Worm (Caenorhabditis elegans) whole organism, L1 larva: ENCODE measurements around the gene K06B4.4.

Experiments
- C16A3.4 ChIP-seq: fragments of 150-350 bp; optimal IDR thresholded peaks from 2 replicates; lab custom pipeline; 2014; ENCODE audit warnings: missing biosample characterization, missing genetic modification characterization
- Y116A8C.19 ChIP-seq: sonication (generic microtip); optimal IDR thresholded peaks from 2 replicates; lab custom pipeline; 2016; ENCODE audit warnings: missing compliant biosample characterization, missing genetic modification characterization, borderline replicate concordance
- aha-1 ChIP-seq: fragments of 150-350 bp; optimal IDR thresholded peaks from 2 replicates; lab custom pipeline; 2014; ENCODE audit warnings: missing biosample characterization, missing genetic modification characterization
- ces-1 ChIP-seq: fragments of 150-350 bp; optimal IDR thresholded peaks from 2 replicates; lab custom pipeline; 2014; ENCODE audit warnings: missing biosample characterization, missing genetic modification reagents, missing genetic modification characterization
- dsc-1 ChIP-seq: sonication (generic microtip); optimal IDR thresholded peaks from 2 replicates; lab custom pipeline; 2016; ENCODE audit warnings: mild to moderate bottlenecking, missing genetic modification characterization, missing compliant biosample characterization
- efl-3 ChIP-seq: fragments of 200-800 bp; sonication (Bioruptor generic); optimal IDR thresholded peaks from 2 replicates; lab custom pipeline; 2018; ENCODE audit warnings: mild to moderate bottlenecking, missing genetic modification characterization, missing compliant biosample characterization
- grh-1 ChIP-seq: fragments of 200-800 bp; sonication (Bioruptor generic); IDR thresholded peaks from 2 replicates; pipeline ENCODE4 v1.3.6; 2022; ENCODE audit warnings: missing genetic modification reagents, missing genetic modification characterization, missing compliant biosample characterization
- lin-13 ChIP-seq: fragments of 150-350 bp; optimal IDR thresholded peaks from 2 replicates; lab custom pipeline; 2014; ENCODE audit warnings: missing biosample characterization, missing genetic modification reagents, missing genetic modification characterization
- lsy-2 ChIP-seq, 2 experiments: fragments of 150-350 bp; optimal IDR thresholded peaks; 2 replicates each; lab custom pipeline; 2014; ENCODE audit warnings: missing biosample characterization in 2 of 2, missing genetic modification characterization in 2 of 2
- mep-1 ChIP-seq: fragments of 150-350 bp; optimal IDR thresholded peaks from 2 replicates; lab custom pipeline; 2014; ENCODE audit warnings: missing biosample characterization, missing genetic modification characterization
- nhr-11 ChIP-seq: fragments of 150-350 bp; optimal IDR thresholded peaks from 2 replicates; lab custom pipeline; 2014; ENCODE audit warnings: missing biosample characterization, missing genetic modification characterization
- nhr-12 ChIP-seq: sonication (generic microtip); optimal IDR thresholded peaks from 2 replicates; lab custom pipeline; 2017; ENCODE audit warnings: missing biosample characterization, missing genetic modification characterization
- nhr-20 ChIP-seq: sonication (generic microtip); optimal IDR thresholded peaks from 2 replicates; lab custom pipeline; 2016; ENCODE audit warnings: mild to moderate bottlenecking, missing genetic modification characterization, missing compliant biosample characterization
- nhr-237 ChIP-seq: fragments of 150-350 bp; optimal IDR thresholded peaks from 2 replicates; lab custom pipeline; 2014; ENCODE audit warnings: missing biosample characterization, missing genetic modification characterization
- nhr-76 ChIP-seq: sonication (generic microtip); optimal IDR thresholded peaks from 2 replicates; lab custom pipeline; 2017; ENCODE audit warnings: missing biosample characterization, missing genetic modification characterization
- nhr-85 ChIP-seq: sonication (generic microtip); peaks from one replicate; lab custom pipeline; 2016; ENCODE audit warnings: missing genetic modification characterization, inconsistent platforms, missing compliant biosample characterization
- sup-37 ChIP-seq: fragments of 200-800 bp; sonication (Bioruptor generic); optimal IDR thresholded peaks from 2 replicates; lab custom pipeline; 2018; ENCODE audit warnings: mild to moderate bottlenecking, missing genetic modification characterization, missing compliant biosample characterization
- tbx-2 ChIP-seq: sonication (generic microtip); optimal IDR thresholded peaks from 2 replicates; lab custom pipeline; 2016; ENCODE audit warnings: missing genetic modification characterization, missing compliant biosample characterization
- tlp-1 ChIP-seq: fragments of 150-350 bp; optimal IDR thresholded peaks from 2 replicates; lab custom pipeline; 2014; ENCODE audit warnings: missing biosample characterization, missing genetic modification characterization
- unc-98 ChIP-seq: fragments of 200-800 bp; sonication (Bioruptor generic); IDR thresholded peaks from 2 replicates; pipeline ENCODE4 v1.3.6; 2022; ENCODE audit warnings: missing genetic modification characterization, missing compliant biosample characterization
- xbp-1 ChIP-seq: sonication (generic microtip); optimal IDR thresholded peaks from 2 replicates; lab custom pipeline; 2016; ENCODE audit warnings: missing genetic modification characterization, missing compliant biosample characterization
- zag-1 ChIP-seq: fragments of 150-350 bp; optimal IDR thresholded peaks from 2 replicates; lab custom pipeline; 2014; ENCODE audit warnings: missing biosample characterization, missing genetic modification characterization
- ztf-11 ChIP-seq, 2 experiments: sonication (generic microtip); optimal IDR thresholded peaks; 2 replicates each; lab custom pipeline; 2016 to 2017; ENCODE audit warnings: missing genetic modification characterization in 2 of 2, missing biosample characterization in 1 of 2, missing compliant biosample characterization in 1 of 2

The K06B4.4 gene

DNA sequence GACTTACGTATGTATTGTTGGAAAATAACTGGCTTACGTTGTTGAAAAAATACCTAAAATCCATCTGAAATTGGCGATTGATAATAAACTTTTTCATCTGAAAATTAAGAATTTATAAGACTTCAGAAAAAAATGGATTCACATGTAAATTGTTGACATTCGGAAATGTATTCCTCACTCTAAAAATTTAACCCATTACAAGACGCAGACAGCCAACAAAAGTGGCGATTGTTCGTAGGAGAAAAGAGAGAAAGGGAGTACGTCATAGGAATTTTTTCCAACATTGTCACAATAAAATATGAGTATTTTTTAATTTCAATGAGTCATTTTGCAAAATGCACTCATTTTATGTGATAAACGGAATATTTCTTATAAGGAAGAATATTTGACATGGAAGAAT lies 49.6 kb downstream of the K06B4.4 start, which contains the start of gene Y6E2A.5:
Gene Y6E2A.5 (minus strand): TSS at position 101 of the 400 bp plus-strand sequence.
- TF ChIP-seq nhr-237 (tag; lab: Kevin White, UChicago) (no peak), ztf-11 (tag; optimal IDR thresholded peaks at IDR 0.05; lab: Kevin White, UChicago) (no peak), mep-1 (tag; lab: Kevin White, UChicago) (no peak), nhr-11 (tag; lab: Kevin White, UChicago) (no peak), ces-1 (GFP tag; lab: Kevin White, UChicago) (no peak), nhr-20 (tag; lab: Kevin White, UChicago) (no peak), lsy-2 (tag; optimal IDR thresholded peaks at IDR 0.05; lab: Kevin White, UChicago) (no peak), nhr-85 (tag; lab: Kevin White, UChicago) (no peak), dsc-1 (no peak), Y116A8C.19 (tag; lab: Kevin White, UChicago) (no peak), sup-37 (GFP tag; lab: Kevin White, UChicago) (no peak), tbx-2 (tag; lab: Kevin White, UChicago) (no peak), nhr-12 (no peak), C16A3.4 (tag; lab: Kevin White, UChicago) (no peak), efl-3 (no peak), lin-13 (GFP tag; lab: Kevin White, UChicago) (no peak), zag-1 (tag; lab: Kevin White, UChicago) (no peak), tlp-1 (tag; lab: Kevin White, UChicago) (no peak), grh-1 (GFP tag; lab: Robert Waterston, UW) (no peak), aha-1 (tag; lab: Kevin White, UChicago) (no peak)
- TF ChIP-seq, all 84 proteins: peak for 0

ce11 chrV:15719570-15719969 lies 50.6 kb downstream of the K06B4.4 start, which contains the start of gene Y6E2A.7:
Y6E2A.7 (plus strand) TSS chrV:15719870.
- TF ChIP-seq nhr-76 (no peak), xbp-1 (tag; lab: Kevin White, UChicago) (no peak), unc-98 (GFP tag; lab: Robert Waterston, UW) (no peak)
